Worm (Caenorhabditis elegans): ENCODE data around the gene K09F6.11.
"Not testable (repeated sequence)": the region's sequence is repeated elsewhere in the genome, so short reads cannot be mapped to it uniquely, and the experiment has no call there.

The K09F6.11 gene

ce11 chrII:2277418-2277817 is 2.5 kb upstream of the K09F6.11 start, which contains the start of gene K09F6.15:
K09F6.15 (minus strand) TSS chrII:2277518.
- TF ChIP-seq F13C5.2 (tag; optimal IDR thresholded peaks at IDR 0.05) = no peak
- TF ChIP-seq flt-1 (GFP tag; IDR thresholded peaks at IDR 0.05) = no peak
- no peak for TF ChIP-seq ceh-36 (tag; optimal IDR thresholded peaks at IDR 0.05)

- TF ChIP-seq tbx-37 (GFP tag; conservative IDR thresholded peaks at IDR 0.05) = no peak
- no peak for TF ChIP-seq hmbx-1 (tag; optimal IDR thresholded peaks at IDR 0.05)
- no peak for TF ChIP-seq ets-7 (tag; optimal IDR thresholded peaks at IDR 0.05)
- TF ChIP-seq aly-1 (tag; optimal IDR thresholded peaks at IDR 0.05) = no peak
- TF ChIP-seq tbx-11 (GFP tag; IDR thresholded peaks at IDR 0.05) = no peak
- no peak for TF ChIP-seq hnd-1 (tag; optimal IDR thresholded peaks at IDR 0.05)
- no peak for TF ChIP-seq tra-4 (tag; optimal IDR thresholded peaks at IDR 0.05)
- TF ChIP-seq scrt-1 (GFP tag; IDR thresholded peaks at IDR 0.05) = no peak
- TF ChIP-seq B0310.2 (tag; optimal IDR thresholded peaks at IDR 0.05) = no peak
- no peak for TF ChIP-seq sea-1 (GFP tag; conservative IDR thresholded peaks at IDR 0.05)
- TF ChIP-seq F13C5.2 (tag; optimal IDR thresholded peaks at IDR 0.05) = no peak
- no peak for TF ChIP-seq pes-1 (GFP tag; IDR thresholded peaks at IDR 0.05)
- TF ChIP-seq ceh-36 (tag; optimal IDR thresholded peaks at IDR 0.05) = no peak
- no peak for TF ChIP-seq hmg-4 (GFP tag; optimal IDR thresholded peaks at IDR 0.05)
- no peak for TF ChIP-seq ama-1 (optimal IDR thresholded peaks at IDR 0.05)
These were observed 676 bp upstream of the K09F6.11 start, which contains the start of gene K09F6.6 for ce11 chrII:2279263-2279662. K09F6.6 (minus strand) TSS chrII:2279305.

- TF ChIP-seq flt-1 (GFP tag; IDR thresholded peaks at IDR 0.05); sea-1 (GFP tag; conservative IDR thresholded peaks at IDR 0.05); B0310.2 (tag; optimal IDR thresholded peaks at IDR 0.05): not testable (repeated sequence)
These were observed 2.7 kb downstream of the K09F6.11 start, which contains the start of gene K09F6.9 for ce11 chrII:2282599-2282998. K09F6.9 (minus strand) TSS chrII:2282699.

- TF ChIP-seq ets-7 (tag; optimal IDR thresholded peaks at IDR 0.05) (no peak), hmg-4 (GFP tag; optimal IDR thresholded peaks at IDR 0.05) (no peak), hnd-1 (tag; optimal IDR thresholded peaks at IDR 0.05) (no peak), B0310.2 (tag; optimal IDR thresholded peaks at IDR 0.05) (no peak)
These were observed 4.8 kb downstream of the K09F6.11 start for ce11 chrII:2284703-2285102.

ce11 chrII:2288798-2289197 is 8.9 kb downstream of the K09F6.11 start, which contains the start of the genes K09F6.10 and K09F6.13:
K09F6.10 (minus strand) TSS chrII:2288883.
K09F6.13 (plus strand) TSS chrII:2289114.
- TF ChIP-seq aly-1 (tag; optimal IDR thresholded peaks at IDR 0.05) (no peak), scrt-1 (GFP tag; IDR thresholded peaks at IDR 0.05) (no peak), tbx-37 (GFP tag; conservative IDR thresholded peaks at IDR 0.05) (no peak), B0310.2 (tag; optimal IDR thresholded peaks at IDR 0.05) (no peak), flt-1 (GFP tag; IDR thresholded peaks at IDR 0.05) (no peak), tbx-11 (GFP tag; IDR thresholded peaks at IDR 0.05) (no peak), hmg-4 (GFP tag; optimal IDR thresholded peaks at IDR 0.05) (no peak), ama-1 (optimal IDR thresholded peaks at IDR 0.05) (no peak), F13C5.2 (tag; optimal IDR thresholded peaks at IDR 0.05) (no peak), hnd-1 (tag; optimal IDR thresholded peaks at IDR 0.05) (no peak), pes-1 (GFP tag; IDR thresholded peaks at IDR 0.05) (no peak), sea-1 (GFP tag; conservative IDR thresholded peaks at IDR 0.05) (no peak), ceh-36 (tag; optimal IDR thresholded peaks at IDR 0.05) (no peak)

- TF ChIP-seq scrt-1 (GFP tag; IDR thresholded peaks at IDR 0.05) (no peak), sea-1 (GFP tag; conservative IDR thresholded peaks at IDR 0.05) (no peak), tra-4 (tag; optimal IDR thresholded peaks at IDR 0.05) (no peak), B0310.2 (tag; optimal IDR thresholded peaks at IDR 0.05) (no peak), tbx-11 (GFP tag; IDR thresholded peaks at IDR 0.05) (no peak), hmg-4 (GFP tag; optimal IDR thresholded peaks at IDR 0.05) (no peak), ceh-13 (GFP tag; optimal IDR thresholded peaks at IDR 0.05) (no peak), tbx-37 (GFP tag; conservative IDR thresholded peaks at IDR 0.05) (no peak), flt-1 (GFP tag; IDR thresholded peaks at IDR 0.05) (no peak), hnd-1 (tag; optimal IDR thresholded peaks at IDR 0.05) (no peak), hmbx-1 (tag; optimal IDR thresholded peaks at IDR 0.05) (no peak), F13C5.2 (tag; optimal IDR thresholded peaks at IDR 0.05) (no peak), ceh-36 (tag; optimal IDR thresholded peaks at IDR 0.05) (no peak), aly-1 (tag; optimal IDR thresholded peaks at IDR 0.05) (no peak), ets-7 (tag; optimal IDR thresholded peaks at IDR 0.05) (no peak)
These were observed 9.5 kb downstream of the K09F6.11 start for ce11 chrII:2289441-2289840.

ce11 chrII:2292027-2292426 is 12.1 kb downstream of the K09F6.11 start, which contains the start of gene K09F6.7:
K09F6.7 (minus strand) TSS chrII:2292127.
- TF ChIP-seq ama-1 (optimal IDR thresholded peaks at IDR 0.05) (no peak), sea-1 (GFP tag; conservative IDR thresholded peaks at IDR 0.05) (no peak), hmbx-1 (tag; optimal IDR thresholded peaks at IDR 0.05) (no peak)

ce11 chrII:2292549-2292948 is 12.6 kb downstream of the K09F6.11 start:
- no peak for TF ChIP-seq ceh-13 (GFP tag; optimal IDR thresholded peaks at IDR 0.05)
- TF ChIP-seq hnd-1 (tag; optimal IDR thresholded peaks at IDR 0.05) = no peak
- no peak for TF ChIP-seq ama-1 (optimal IDR thresholded peaks at IDR 0.05)
- no peak for TF ChIP-seq ceh-36 (tag; optimal IDR thresholded peaks at IDR 0.05)
- TF ChIP-seq hmg-4 (GFP tag; optimal IDR thresholded peaks at IDR 0.05) = no peak
- no peak for TF ChIP-seq scrt-1 (GFP tag; IDR thresholded peaks at IDR 0.05)
- no peak for TF ChIP-seq tbx-37 (GFP tag; conservative IDR thresholded peaks at IDR 0.05)

- TF ChIP-seq hmbx-1 (tag; optimal IDR thresholded peaks at IDR 0.05) (no peak), ceh-36 (tag; optimal IDR thresholded peaks at IDR 0.05) (no peak), tbx-11 (GFP tag; IDR thresholded peaks at IDR 0.05) (no peak), pes-1 (GFP tag; IDR thresholded peaks at IDR 0.05) (no peak), F13C5.2 (tag; optimal IDR thresholded peaks at IDR 0.05) (no peak), tra-4 (tag; optimal IDR thresholded peaks at IDR 0.05) (no peak), sea-1 (GFP tag; conservative IDR thresholded peaks at IDR 0.05) (no peak), ceh-13 (GFP tag; optimal IDR thresholded peaks at IDR 0.05) (no peak), aly-1 (tag; optimal IDR thresholded peaks at IDR 0.05) (no peak), ama-1 (optimal IDR thresholded peaks at IDR 0.05) (no peak), scrt-1 (GFP tag; IDR thresholded peaks at IDR 0.05) (no peak), B0310.2 (tag; optimal IDR thresholded peaks at IDR 0.05) (no peak)
These were observed 15.9 kb downstream of the K09F6.11 start, which contains the start of gene fbxc-25 for ce11 chrII:2295817-2296315. fbxc-25 (minus strand) TSS chrII:2296265.
